Worm (Caenorhabditis elegans) whole organism, L3 larva: ENCODE data around the gene ZC116.5.

Source experiments
- ZK546.5 ChIP-seq: sonication (generic microtip); optimal IDR thresholded peaks from 2 replicates; lab custom pipeline; 2017; ENCODE audit warnings: missing biosample characterization, missing genetic modification characterization
- aly-2 ChIP-seq: fragments of 150-350 bp; optimal IDR thresholded peaks from 2 replicates; lab custom pipeline; 2014; ENCODE audit warnings: missing biosample characterization, missing genetic modification characterization
- ama-1 ChIP-seq: fragments of 150-350 bp; optimal IDR thresholded peaks from 2 replicates; lab custom pipeline; 2018
- ceh-16 ChIP-seq: sonication (generic microtip); optimal IDR thresholded peaks from 2 replicates; lab custom pipeline; 2017; ENCODE audit warnings: missing biosample characterization, missing genetic modification characterization
- ceh-28 ChIP-seq: fragments of 150-350 bp; optimal IDR thresholded peaks from 2 replicates; lab custom pipeline; 2014; ENCODE audit warnings: missing biosample characterization, missing genetic modification reagents, missing genetic modification characterization
- ceh-9 ChIP-seq: sonication (generic microtip); optimal IDR thresholded peaks from 2 replicates; lab custom pipeline; 2018; ENCODE audit warnings: missing biosample characterization, missing genetic modification characterization
- daf-12 ChIP-seq: fragments of 150-350 bp; optimal IDR thresholded peaks from 2 replicates; lab custom pipeline; 2014; ENCODE audit warnings: missing biosample characterization, missing genetic modification reagents, missing genetic modification characterization
- egl-27 ChIP-seq: sonication (generic microtip); optimal IDR thresholded peaks from 4 replicates; lab custom pipeline; 2017; ENCODE audit warnings: missing biosample characterization, missing genetic modification reagents, missing genetic modification characterization
- egl-5 ChIP-seq: fragments of 150-350 bp; optimal IDR thresholded peaks from 2 replicates; lab custom pipeline; 2017; ENCODE audit warnings: missing biosample characterization, missing genetic modification reagents, missing genetic modification characterization, inconsistent platforms
- elt-1 ChIP-seq: fragments of 150-350 bp; optimal IDR thresholded peaks from 2 replicates; lab custom pipeline; 2014; ENCODE audit warnings: missing biosample characterization, missing genetic modification characterization
- elt-2 ChIP-seq: sonication (generic microtip); optimal IDR thresholded peaks from 2 replicates; lab custom pipeline; 2016; ENCODE audit warnings: missing genetic modification reagents, mild to moderate bottlenecking, missing genetic modification characterization, missing compliant biosample characterization
- elt-3 ChIP-seq, 3 experiments: fragments of 150-350 bp in 1 of 3; sonication (generic microtip) in 2 of 3; optimal IDR thresholded peaks; 2 replicates in 2 of 3; 4 replicates in 1 of 3; lab custom pipeline; 2014 to 2017; ENCODE audit warnings: missing biosample characterization in 3 of 3, missing genetic modification characterization in 3 of 3
- fkh-2 ChIP-seq: fragments of 150-350 bp; optimal IDR thresholded peaks from 2 replicates; lab custom pipeline; 2014; ENCODE audit warnings: missing biosample characterization, missing genetic modification reagents, missing genetic modification characterization
- fos-1 ChIP-seq: fragments of 150-350 bp; optimal IDR thresholded peaks from 2 replicates; lab custom pipeline; 2014; ENCODE audit warnings: missing biosample characterization, missing genetic modification characterization
- hmg-11 ChIP-seq: sonication (generic microtip); optimal IDR thresholded peaks from 2 replicates; lab custom pipeline; 2016; ENCODE audit warnings: missing genetic modification characterization, missing compliant biosample characterization
- jun-1 ChIP-seq: fragments of 150-350 bp; optimal IDR thresholded peaks from 2 replicates; lab custom pipeline; 2014; ENCODE audit warnings: missing biosample characterization, missing genetic modification reagents, missing genetic modification characterization
- lin-15B ChIP-seq: fragments of 150-350 bp; optimal IDR thresholded peaks from 2 replicates; lab custom pipeline; 2014; ENCODE audit warnings: missing biosample characterization, missing genetic modification characterization
- lsy-12 ChIP-seq: sonication (generic microtip); optimal IDR thresholded peaks from 2 replicates; lab custom pipeline; 2016; ENCODE audit warnings: mild to moderate bottlenecking, missing genetic modification characterization, missing compliant biosample characterization
- mdl-1 ChIP-seq: fragments of 150-350 bp; optimal IDR thresholded peaks from 2 replicates; lab custom pipeline; 2014; ENCODE audit warnings: missing biosample characterization, missing genetic modification characterization
- mml-1 ChIP-seq: fragments of 150-350 bp; sonication (generic microtip); optimal IDR thresholded peaks from 3 replicates; lab custom pipeline; 2014; ENCODE audit warnings: missing biosample characterization, missing genetic modification characterization
- nfya-1 ChIP-seq: sonication (generic microtip); optimal IDR thresholded peaks from 2 replicates; lab custom pipeline; 2017; ENCODE audit warnings: missing genetic modification characterization, mild to moderate bottlenecking, missing compliant biosample characterization, antibody characterized with exemption, moderate library complexity; ENCODE audit not compliant: insufficient read depth
- nhr-12 ChIP-seq: fragments of 150-350 bp; optimal IDR thresholded peaks from 2 replicates; lab custom pipeline; 2014; ENCODE audit warnings: missing biosample characterization, missing genetic modification characterization
- nhr-23 ChIP-seq: fragments of 150-350 bp; optimal IDR thresholded peaks from 2 replicates; lab custom pipeline; 2014; ENCODE audit warnings: missing biosample characterization, missing genetic modification reagents, missing genetic modification characterization
- nhr-237 ChIP-seq: fragments of 150-350 bp; optimal IDR thresholded peaks from 2 replicates; lab custom pipeline; 2014; ENCODE audit warnings: missing biosample characterization, missing genetic modification characterization
- nhr-25 ChIP-seq: sonication (generic microtip); optimal IDR thresholded peaks from 2 replicates; lab custom pipeline; 2017; ENCODE audit warnings: missing biosample characterization, missing genetic modification characterization
- nhr-28 ChIP-seq: fragments of 150-350 bp; optimal IDR thresholded peaks from 2 replicates; lab custom pipeline; 2014; ENCODE audit warnings: missing biosample characterization, missing genetic modification characterization
- nhr-67 ChIP-seq: fragments of 150-350 bp; optimal IDR thresholded peaks from 2 replicates; lab custom pipeline; 2014; ENCODE audit warnings: missing biosample characterization, missing genetic modification characterization
- nhr-77 ChIP-seq: fragments of 150-350 bp; optimal IDR thresholded peaks from 2 replicates; lab custom pipeline; 2014; ENCODE audit warnings: missing biosample characterization, missing genetic modification characterization
- pha-4 ChIP-seq: fragments of 150-350 bp; optimal IDR thresholded peaks from 2 replicates; lab custom pipeline; 2014; ENCODE audit warnings: missing biosample characterization, missing genetic modification reagents, missing genetic modification characterization
- sea-2 ChIP-seq: fragments of 150-350 bp; sonication (generic microtip); optimal IDR thresholded peaks from 4 replicates; lab custom pipeline; 2014; ENCODE audit warnings: missing biosample characterization, missing genetic modification reagents, missing genetic modification characterization
- skn-1 ChIP-seq: fragments of 150-350 bp; optimal IDR thresholded peaks from 2 replicates; lab custom pipeline; 2014; ENCODE audit warnings: missing biosample characterization, missing genetic modification characterization
- snpc-4 ChIP-seq: fragments of 150-350 bp; optimal IDR thresholded peaks from 2 replicates; lab custom pipeline; 2014; ENCODE audit warnings: missing biosample characterization, missing genetic modification characterization
- tbx-2 ChIP-seq: sonication (generic microtip); optimal IDR thresholded peaks from 2 replicates; lab custom pipeline; 2016; ENCODE audit warnings: mild to moderate bottlenecking, missing genetic modification characterization, missing compliant biosample characterization
- unc-39 ChIP-seq: sonication (generic microtip); optimal IDR thresholded peaks from 4 replicates; lab custom pipeline; 2017; ENCODE audit warnings: missing biosample characterization, missing genetic modification characterization
- ztf-11 ChIP-seq: fragments of 150-350 bp; optimal IDR thresholded peaks from 2 replicates; lab custom pipeline; 2014; ENCODE audit warnings: missing biosample characterization, missing genetic modification characterization
- ztf-4 ChIP-seq: fragments of 150-350 bp; optimal IDR thresholded peaks from 2 replicates; lab custom pipeline; 2014; ENCODE audit warnings: missing biosample characterization, missing genetic modification characterization

Gene ZC116.5

ce11 chrV:12612118-12612517, 3.4 kb upstream of the ZC116.5 start, which contains the start of gene cyc-2.2:
cyc-2.2 (minus strand) TSS chrV:12612218.
- TF ChIP-seq nhr-77 (tag; lab: Kevin White, UChicago) (no peak), pha-4 (no peak), nhr-237 (tag; lab: Kevin White, UChicago) (no peak), elt-2 (tag; lab: Kevin White, UChicago) (no peak), egl-5 (tag; lab: Kevin White, UChicago) (no peak), nfya-1 (tag; lab: Kevin White, UChicago) (no peak), sea-2 (GFP tag; lab: Kevin White, UChicago) (no peak), fos-1 (no peak), nhr-25 (no peak), ceh-16 (tag; lab: Kevin White, UChicago) (no peak)

DNA sequence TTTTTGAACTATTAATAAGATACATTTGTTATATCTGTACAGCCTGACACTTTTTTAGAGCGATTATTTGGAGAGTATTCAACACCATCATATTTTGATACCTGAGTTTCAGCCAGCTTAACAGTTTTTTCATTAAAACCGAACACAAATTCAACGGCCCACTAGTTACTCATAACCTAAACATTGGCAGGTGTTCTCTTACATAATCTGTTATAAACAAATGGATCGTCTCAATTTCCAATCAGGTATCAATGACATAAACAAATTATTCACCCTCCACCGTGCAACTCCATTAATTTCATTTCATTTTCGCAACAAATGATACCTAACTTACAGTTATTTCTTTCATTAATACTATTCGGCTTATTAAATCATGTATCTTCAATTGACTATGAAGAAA, 2.3 kb upstream of the ZC116.5 start, which contains the start of gene cubn-1:
Gene cubn-1, plus strand, starts transcription at position 301 of the 400 bp plus-strand sequence.
- TF ChIP-seq elt-3 (tag; optimal IDR thresholded peaks at IDR 0.05; lab: Kevin White, UChicago) (no peak), jun-1 (tag; lab: Kevin White, UChicago) (no peak), ztf-4 (tag; lab: Kevin White, UChicago) (no peak), nhr-237 (tag; lab: Kevin White, UChicago) (no peak), elt-1 (tag; lab: Kevin White, UChicago) (no peak), snpc-4 (no peak), fkh-2 (tag; lab: Kevin White, UChicago) (no peak), aly-2 (tag; lab: Kevin White, UChicago) (no peak), mml-1 (no peak), unc-39 (no peak), mdl-1 (tag; lab: Kevin White, UChicago) (no peak), nhr-28 (tag; lab: Kevin White, UChicago) (no peak), nhr-12 (no peak), daf-12 (tag; lab: Kevin White, UChicago) (no peak), fos-1 (no peak), pha-4 (no peak), ceh-9 (tag; lab: Kevin White, UChicago) (no peak), lin-15B (no peak), egl-27 (tag; lab: Kevin White, UChicago) (no peak), lsy-12 (tag; lab: Kevin White, UChicago) (no peak)

DNA sequence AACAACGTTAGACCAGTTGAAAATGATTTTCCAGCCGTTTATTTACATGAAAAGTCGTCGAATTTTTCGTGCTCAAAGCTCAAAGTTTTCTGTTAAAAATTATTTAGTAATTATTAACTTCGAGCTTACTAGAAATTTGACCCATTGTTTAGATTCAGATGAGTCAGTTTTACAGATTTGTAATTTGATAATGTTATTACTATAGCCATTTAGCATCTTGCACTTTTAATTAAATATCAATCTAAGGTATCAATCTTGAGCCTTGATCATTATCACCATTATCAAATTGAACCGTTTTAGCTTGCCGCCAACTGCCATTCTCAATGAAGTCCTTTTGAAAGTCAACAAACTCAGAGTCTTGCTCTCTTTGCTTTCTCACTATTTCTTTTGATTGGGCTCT, 769 bp upstream of the ZC116.5 start, which contains the start of gene ZC116.1:
Gene ZC116.1, plus strand, starts transcription at position 301 of the 400 bp plus-strand sequence.
- no peak for TF ChIP-seq nhr-12
- TF ChIP-seq ztf-4 (tag; lab: Kevin White, UChicago) = no peak
- no peak for TF ChIP-seq lsy-12 (tag; lab: Kevin White, UChicago)
- TF ChIP-seq lin-15B = no peak

- TF ChIP-seq hmg-11 (tag; lab: Kevin White, UChicago) = no peak
- no peak for TF ChIP-seq pha-4
- TF ChIP-seq tbx-2 (tag; lab: Kevin White, UChicago) = no peak
- no peak for TF ChIP-seq unc-39
- TF ChIP-seq ama-1 (lab: Kevin White, UChicago) = no peak
- TF ChIP-seq nhr-12 = no peak
- no peak for TF ChIP-seq nhr-67 (tag; lab: Kevin White, UChicago)
- TF ChIP-seq elt-1 (tag; lab: Kevin White, UChicago) = no peak
- no peak for TF ChIP-seq jun-1 (tag; lab: Kevin White, UChicago)
- TF ChIP-seq ceh-9 (tag; lab: Kevin White, UChicago) = no peak
- no peak for TF ChIP-seq egl-5 (tag; lab: Kevin White, UChicago)
- no peak for TF ChIP-seq ceh-28 (tag; lab: Kevin White, UChicago)
- TF ChIP-seq aly-2 (tag; lab: Kevin White, UChicago) = no peak
- TF ChIP-seq ztf-11 (tag; lab: Kevin White, UChicago) = no peak
- TF ChIP-seq elt-2 (tag; lab: Kevin White, UChicago) = no peak
- TF ChIP-seq nhr-23 (tag; lab: Kevin White, UChicago) = no peak
- TF ChIP-seq ZK546.5 (tag; lab: Kevin White, UChicago) = no peak
- TF ChIP-seq mdl-1 (tag; lab: Kevin White, UChicago) = no peak
- no peak for TF ChIP-seq lin-15B
- TF ChIP-seq, all 47 proteins: peak for 0
Measured at ce11 chrV:12607113-12607512, 1.6 kb downstream of the ZC116.5 start, which contains the start of gene erg-28. erg-28 (plus strand) TSS chrV:12607413.

DNA sequence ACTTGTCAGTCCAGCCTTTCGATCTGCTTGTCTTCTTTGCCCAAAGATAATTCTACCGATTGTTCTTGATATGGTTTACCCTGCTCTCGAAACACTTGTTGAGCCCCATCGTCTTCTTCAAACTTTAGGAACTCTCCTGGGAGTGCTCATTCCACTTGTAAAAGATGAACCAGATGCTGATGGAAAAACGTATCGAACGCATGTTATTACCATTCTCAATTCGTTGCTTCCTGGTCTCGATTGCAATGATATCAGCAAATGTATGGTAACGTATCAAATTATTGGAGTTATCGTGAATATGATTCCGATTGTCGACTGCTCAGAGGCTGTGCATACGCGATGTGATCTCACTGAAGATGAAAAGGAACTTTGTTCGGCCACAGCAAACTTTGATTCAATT, 6.9 kb downstream of the ZC116.5 start:
- no peak for TF ChIP-seq ZK546.5 (tag; lab: Kevin White, UChicago)
- no peak for TF ChIP-seq snpc-4
- TF ChIP-seq nhr-77 (tag; lab: Kevin White, UChicago) = no peak
- TF ChIP-seq ztf-11 (tag; lab: Kevin White, UChicago) = no peak
- TF ChIP-seq egl-5 (tag; lab: Kevin White, UChicago) = no peak
- TF ChIP-seq skn-1 = no peak
- no peak for TF ChIP-seq nhr-12
- no peak for TF ChIP-seq nhr-237 (tag; lab: Kevin White, UChicago)
- no peak for TF ChIP-seq nhr-23 (tag; lab: Kevin White, UChicago)
